Worm (Caenorhabditis elegans) whole organism, late embryonic: ENCODE results near the gene C15B12.3.

Source experiments
- C08G9.2 ChIP-seq: sonication (generic microtip); optimal IDR thresholded peaks from 2 replicates; lab custom pipeline; 2016; ENCODE audit warnings: mild to moderate bottlenecking, missing genetic modification characterization, moderate library complexity, missing compliant biosample characterization
- F13H6.1 ChIP-seq: sonication (generic microtip); optimal IDR thresholded peaks from 2 replicates; lab custom pipeline; 2016; ENCODE audit warnings: missing genetic modification characterization, missing compliant biosample characterization
- K02D7.2 ChIP-seq: sonication (generic microtip); optimal IDR thresholded peaks from 2 replicates; lab custom pipeline; 2017; ENCODE audit warnings: mild to moderate bottlenecking, missing genetic modification characterization, missing compliant biosample characterization
- K09A11.1 ChIP-seq: sonication (generic microtip); optimal IDR thresholded peaks from 2 replicates; lab custom pipeline; 2017; ENCODE audit warnings: antibody characterized with exemption, mild to moderate bottlenecking, missing genetic modification characterization, missing compliant biosample characterization; ENCODE audit not compliant: insufficient read depth
- ceh-14 ChIP-seq: sonication (generic microtip); optimal IDR thresholded peaks from 2 replicates; lab custom pipeline; 2016; ENCODE audit warnings: missing genotype, missing genetic modification characterization, missing compliant biosample characterization
- ceh-19 ChIP-seq: fragments of 200-800 bp; sonication (Bioruptor generic); optimal IDR thresholded peaks from 2 replicates; lab custom pipeline; 2018; ENCODE audit warnings: mild to moderate bottlenecking, missing genetic modification characterization, missing compliant biosample characterization
- ceh-2 ChIP-seq: sonication (generic microtip); optimal IDR thresholded peaks from 2 replicates; lab custom pipeline; 2016; ENCODE audit warnings: missing genotype, missing genetic modification characterization, missing compliant biosample characterization
- ceh-22 ChIP-seq: sonication (generic microtip); optimal IDR thresholded peaks from 2 replicates; lab custom pipeline; 2017; ENCODE audit warnings: missing biosample characterization, missing genetic modification characterization
- ceh-24 ChIP-seq: sonication (generic microtip); optimal IDR thresholded peaks from 2 replicates; lab custom pipeline; 2016; ENCODE audit warnings: mild to moderate bottlenecking, missing genetic modification characterization, missing compliant biosample characterization
- ceh-30 ChIP-seq: fragments of 150-350 bp; optimal IDR thresholded peaks from 2 replicates; lab custom pipeline; 2014; ENCODE audit warnings: missing biosample characterization, missing genetic modification characterization
- ceh-34 ChIP-seq: sonication (generic microtip); optimal IDR thresholded peaks from 2 replicates; lab custom pipeline; 2016; ENCODE audit warnings: mild to moderate bottlenecking, missing genetic modification characterization, missing compliant biosample characterization
- ceh-45 ChIP-seq: fragments of 200-800 bp; sonication (Bioruptor generic); IDR thresholded peaks from 2 replicates; pipeline ENCODE4 v1.3.6; 2022; ENCODE audit warnings: missing genetic modification reagents, missing genetic modification characterization, missing compliant biosample characterization
- ceh-6 ChIP-seq: fragments of 200-800 bp; sonication (Bioruptor generic); optimal IDR thresholded peaks from 2 replicates; lab custom pipeline; 2018; ENCODE audit warnings: mild to moderate bottlenecking, missing genetic modification characterization, missing compliant biosample characterization
- ceh-9 ChIP-seq: sonication (generic microtip); optimal IDR thresholded peaks from 2 replicates; lab custom pipeline; 2016; ENCODE audit warnings: mild to moderate bottlenecking, missing genetic modification characterization, inconsistent platforms, missing compliant biosample characterization
- che-1 ChIP-seq: sonication (generic microtip); optimal IDR thresholded peaks from 2 replicates; lab custom pipeline; 2016; ENCODE audit warnings: mild to moderate bottlenecking, missing genetic modification characterization, missing compliant biosample characterization
- elt-4 ChIP-seq: sonication (generic microtip); optimal IDR thresholded peaks from 2 replicates; lab custom pipeline; 2016; ENCODE audit warnings: missing genetic modification characterization, missing compliant biosample characterization
- eyg-1 ChIP-seq: sonication (generic microtip); optimal IDR thresholded peaks from 2 replicates; lab custom pipeline; 2016; ENCODE audit warnings: missing genotype, missing genetic modification characterization, missing compliant biosample characterization
- fkh-10 ChIP-seq: fragments of 150-350 bp; optimal IDR thresholded peaks from 2 replicates; lab custom pipeline; 2014; ENCODE audit warnings: missing biosample characterization, missing genetic modification reagents, missing genetic modification characterization
- gmeb-2 ChIP-seq: sonication (generic microtip); optimal IDR thresholded peaks from 2 replicates; lab custom pipeline; 2016; ENCODE audit warnings: missing genetic modification characterization, inconsistent platforms, missing compliant biosample characterization
- hlh-13 ChIP-seq: fragments of 200-800 bp; sonication (Bioruptor generic); optimal IDR thresholded peaks from 2 replicates; lab custom pipeline; 2018; ENCODE audit warnings: mild to moderate bottlenecking, missing genetic modification characterization, missing compliant biosample characterization
- hlh-30 ChIP-seq: sonication (generic microtip); optimal IDR thresholded peaks from 2 replicates; lab custom pipeline; 2017; ENCODE audit warnings: antibody characterized with exemption, missing genetic modification characterization, missing compliant biosample characterization; ENCODE audit not compliant: insufficient read depth
- hlh-6 ChIP-seq: sonication (generic microtip); optimal IDR thresholded peaks from 2 replicates; lab custom pipeline; 2016; ENCODE audit warnings: missing genotype, missing genetic modification characterization, missing compliant biosample characterization
- lin-11 ChIP-seq: fragments of 200-800 bp; sonication (Bioruptor generic); optimal IDR thresholded peaks from 2 replicates; lab custom pipeline; 2018; ENCODE audit warnings: mild to moderate bottlenecking, missing genetic modification characterization, missing compliant biosample characterization
- nhr-11 ChIP-seq: fragments of 150-350 bp; optimal IDR thresholded peaks from 2 replicates; lab custom pipeline; 2014; ENCODE audit warnings: missing biosample characterization, missing genetic modification characterization
- npax-4 ChIP-seq: sonication (generic microtip); optimal IDR thresholded peaks from 2 replicates; lab custom pipeline; 2016; ENCODE audit warnings: missing genetic modification characterization, missing compliant biosample characterization
- pag-3 ChIP-seq: sonication (generic microtip); optimal IDR thresholded peaks from 2 replicates; lab custom pipeline; 2016; ENCODE audit warnings: missing compliant biosample characterization, missing genetic modification characterization, borderline replicate concordance
- pax-1 ChIP-seq: fragments of 150-350 bp; optimal IDR thresholded peaks from 2 replicates; lab custom pipeline; 2014; ENCODE audit warnings: missing biosample characterization, missing genetic modification characterization
- pha-4 ChIP-seq: fragments of 150-350 bp; optimal IDR thresholded peaks from 2 replicates; lab custom pipeline; 2018; ENCODE audit warnings: missing biosample characterization, missing genetic modification reagents, missing genetic modification characterization
- rnt-1 ChIP-seq: sonication (generic microtip); optimal IDR thresholded peaks from 2 replicates; lab custom pipeline; 2016; ENCODE audit warnings: missing genetic modification characterization, missing compliant biosample characterization
- sdc-2 ChIP-seq: sonication (generic microtip); optimal IDR thresholded peaks from 2 replicates; lab custom pipeline; 2016; ENCODE audit warnings: missing genotype, missing genetic modification characterization, missing compliant biosample characterization
- sox-2 ChIP-seq: fragments of 200-800 bp; sonication (Bioruptor generic); IDR thresholded peaks from 2 replicates; pipeline ENCODE4 v1.3.6; 2022; ENCODE audit warnings: missing genetic modification reagents, missing genetic modification characterization, missing compliant biosample characterization
- syd-9 ChIP-seq: sonication (generic microtip); optimal IDR thresholded peaks from 2 replicates; lab custom pipeline; 2016; ENCODE audit warnings: mild to moderate bottlenecking, missing genetic modification characterization, moderate library complexity, missing compliant biosample characterization
- tbx-2 ChIP-seq: sonication (generic microtip); optimal IDR thresholded peaks from 2 replicates; lab custom pipeline; 2016; ENCODE audit warnings: missing genetic modification characterization, missing compliant biosample characterization
- tbx-7 ChIP-seq: sonication (generic microtip); optimal IDR thresholded peaks from 2 replicates; lab custom pipeline; 2016; ENCODE audit warnings: missing genotype, missing genetic modification characterization, missing compliant biosample characterization
- unc-55 ChIP-seq: sonication (generic microtip); optimal IDR thresholded peaks from 2 replicates; lab custom pipeline; 2017; ENCODE audit warnings: missing biosample characterization, missing genetic modification reagents, missing genetic modification characterization
- ztf-16 ChIP-seq: sonication (generic microtip); optimal IDR thresholded peaks from 2 replicates; lab custom pipeline; 2017; ENCODE audit warnings: missing genetic modification characterization, missing compliant biosample characterization

C15B12.3 gene

ce11 chrX:6462995-6463462 lies 4.3 kb downstream of the C15B12.3 start, which contains the start of gene C15B12.2:
TSS of gene C15B12.2 (plus strand) at chrX:6463412.
- no peak for TF ChIP-seq gmeb-2
- TF ChIP-seq ceh-2 (tag; lab: Kevin White, UChicago) = no peak
- no peak for TF ChIP-seq ceh-9 (tag; lab: Kevin White, UChicago)
- no peak for TF ChIP-seq ceh-22
- no peak for TF ChIP-seq ceh-14 (tag; lab: Kevin White, UChicago)

ce11 chrX:6462479-6462878 lies 4.9 kb downstream of the C15B12.3 start:
- TF ChIP-seq ceh-24 = no peak
- TF ChIP-seq che-1 = no peak
- no peak for TF ChIP-seq hlh-30 (tag; lab: Kevin White, UChicago)
- no peak for TF ChIP-seq F13H6.1 (tag; lab: Kevin White, UChicago)
- TF ChIP-seq sdc-2 = no peak
- TF ChIP-seq hlh-6 (tag; lab: Kevin White, UChicago) = no peak
- no peak for TF ChIP-seq ceh-30 (tag; lab: Kevin White, UChicago)
- TF ChIP-seq rnt-1 (tag; lab: Kevin White, UChicago) = no peak
- no peak for TF ChIP-seq ceh-45 (GFP tag; lab: Robert Waterston, UW)
- TF ChIP-seq C08G9.2 (tag; lab: Kevin White, UChicago) = no peak
- TF ChIP-seq ceh-34 (tag; lab: Kevin White, UChicago) = no peak
- TF ChIP-seq K09A11.1 (tag; lab: Kevin White, UChicago) = no peak
- no peak for TF ChIP-seq npax-4 (tag; lab: Kevin White, UChicago)
- no peak for TF ChIP-seq ceh-19
- no peak for TF ChIP-seq hlh-13 (GFP tag; lab: Kevin White, UChicago)
- no peak for TF ChIP-seq elt-4
- no peak for TF ChIP-seq pha-4 (tag; lab: Kevin White, UChicago)
- no peak for TF ChIP-seq nhr-11 (tag; lab: Kevin White, UChicago)
- no peak for TF ChIP-seq lin-11 (tag; lab: Kevin White, UChicago)

DNA sequence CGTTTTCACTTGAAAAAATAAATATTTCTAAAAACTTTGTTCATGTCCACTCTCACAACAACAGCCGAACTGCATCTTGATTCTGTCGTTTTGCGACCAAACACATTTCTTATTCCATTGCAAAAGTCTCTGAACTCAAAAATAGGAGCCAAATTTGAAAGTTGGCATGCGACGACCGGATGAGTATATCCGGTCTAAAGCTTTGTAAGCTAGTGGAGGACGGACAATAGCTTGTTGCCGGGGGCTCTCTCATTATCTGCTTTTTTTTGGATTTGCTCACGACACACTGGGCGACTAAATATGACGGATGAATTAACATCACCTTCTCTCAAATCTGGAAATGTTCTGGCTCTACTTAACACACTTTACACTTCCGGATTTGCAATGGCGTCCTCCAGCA lies 5.6 kb downstream of the C15B12.3 start, which contains the start of gene K04E7.1:
TSS of gene K04E7.1 (plus strand) at position 301 of the 400 bp plus-strand sequence.
- TF ChIP-seq tbx-2 (tag; lab: Kevin White, UChicago) (no peak), fkh-10 (no peak), ceh-6 (GFP tag; lab: Kevin White, UChicago) (no peak), tbx-7 (tag; lab: Kevin White, UChicago) (no peak), pax-1 (no peak), C08G9.2 (tag; lab: Kevin White, UChicago) (no peak), npax-4 (tag; lab: Kevin White, UChicago) (no peak), eyg-1 (tag; lab: Kevin White, UChicago) (no peak), pha-4 (tag; lab: Kevin White, UChicago) (no peak), unc-55 (GFP tag; lab: Kevin White, UChicago) (no peak), hlh-13 (GFP tag; lab: Kevin White, UChicago) (no peak), K09A11.1 (tag; lab: Kevin White, UChicago) (no peak), ceh-45 (GFP tag; lab: Robert Waterston, UW) (no peak), pag-3 (tag; lab: Kevin White, UChicago) (no peak), ceh-14 (tag; lab: Kevin White, UChicago) (no peak), nhr-11 (tag; lab: Kevin White, UChicago) (no peak)

- TF ChIP-seq hlh-30 (tag; lab: Kevin White, UChicago) (no peak), ztf-16 (tag; lab: Kevin White, UChicago) (no peak), syd-9 (no peak), ceh-19 (no peak), sox-2 (GFP tag; lab: Robert Waterston, UW) (no peak), K02D7.2 (tag; lab: Kevin White, UChicago) (no peak), ceh-14 (tag; lab: Kevin White, UChicago) (no peak), che-1 (no peak)
- TF ChIP-seq, all 69 proteins: peak for 0
These were observed 7.2 kb downstream of the C15B12.3 start for ce11 chrX:6460123-6460522.
